Worm (Caenorhabditis elegans) whole organism, young adult: ENCODE results near the gene K06H7.7.

ENCODE experiments used
- B0019.2 ChIP-seq: fragments of 200-800 bp; sonication (Bioruptor generic); conservative IDR thresholded peaks from 2 replicates; pipeline ENCODE4 v1.3.6; 2022; ENCODE audit warnings: missing genetic modification reagents, missing genetic modification characterization, missing compliant biosample characterization
- B0336.3 ChIP-seq: fragments of 200-800 bp; sonication (Bioruptor generic); IDR thresholded peaks from 2 replicates; pipeline ENCODE4 v1.3.6; 2022; ENCODE audit warnings: missing genetic modification characterization, missing compliant biosample characterization
- C17E4.6 ChIP-seq: fragments of 200-800 bp; sonication (Bioruptor generic); IDR thresholded peaks from 2 replicates; pipeline ENCODE4 v1.3.6; 2022; ENCODE audit warnings: missing genetic modification reagents, missing genetic modification characterization, missing compliant biosample characterization
- F23B12.7 ChIP-seq: sonication (generic microtip); optimal IDR thresholded peaks from 2 replicates; lab custom pipeline; 2017; ENCODE audit warnings: missing genetic modification characterization, mild to moderate bottlenecking, missing compliant biosample characterization, antibody characterized with exemption, moderate library complexity; ENCODE audit not compliant: insufficient read depth
- F49E8.2 ChIP-seq: sonication (generic microtip); optimal IDR thresholded peaks from 3 replicates; lab custom pipeline; 2017; ENCODE audit warnings: missing genetic modification characterization, mild to moderate bottlenecking, missing compliant biosample characterization, antibody characterized with exemption, moderate library complexity; ENCODE audit not compliant: insufficient read depth
- F57A8.1 ChIP-seq: fragments of 200-800 bp; sonication (Bioruptor generic); optimal IDR thresholded peaks from 2 replicates; lab custom pipeline; 2018; ENCODE audit warnings: mild to moderate bottlenecking, missing genetic modification characterization, moderate library complexity, missing compliant biosample characterization
- T26A5.8 ChIP-seq: sonication (generic microtip); optimal IDR thresholded peaks from 2 replicates; lab custom pipeline; 2016; ENCODE audit warnings: missing genetic modification characterization, missing compliant biosample characterization
- Y56A3A.18 ChIP-seq: fragments of 200-800 bp; sonication (Bioruptor generic); IDR thresholded peaks from 2 replicates; pipeline ENCODE4 v1.3.6; 2022; ENCODE audit warnings: missing genetic modification reagents, missing genetic modification characterization, missing compliant biosample characterization
- ZK185.1 ChIP-seq: sonication (generic microtip); optimal IDR thresholded peaks from 2 replicates; lab custom pipeline; 2016; ENCODE audit warnings: mild to moderate bottlenecking, missing genetic modification characterization, missing compliant biosample characterization; ENCODE audit not compliant: poor library complexity, severe bottlenecking
- attf-5 ChIP-seq: fragments of 200-800 bp; sonication (Bioruptor generic); optimal IDR thresholded peaks from 2 replicates; lab custom pipeline; 2018; ENCODE audit warnings: mild to moderate bottlenecking, missing genetic modification characterization, missing compliant biosample characterization
- bed-1 ChIP-seq: fragments of 200-800 bp; sonication (Bioruptor generic); IDR thresholded peaks from 2 replicates; pipeline ENCODE4 v1.3.6; 2022; ENCODE audit warnings: missing genetic modification reagents, missing genetic modification characterization, missing compliant biosample characterization
- ccch-3 ChIP-seq: fragments of 200-800 bp; sonication (Bioruptor generic); optimal IDR thresholded peaks from 2 replicates; lab custom pipeline; 2018; ENCODE audit warnings: mild to moderate bottlenecking, missing genetic modification characterization, missing compliant biosample characterization
- cebp-1 ChIP-seq, 2 experiments: fragments of 200-800 bp in 1 of 2; sonication (Bioruptor generic) in 1 of 2; sonication (generic microtip) in 1 of 2; IDR thresholded peaks in 1 of 2; optimal IDR thresholded peaks in 1 of 2; 2 replicates each; pipeline versions ENCODE4 v1.3.6 to Lab custom; 2017 to 2022; ENCODE audit warnings: missing compliant biosample characterization in 2 of 2, missing genetic modification characterization in 2 of 2, mild to moderate bottlenecking in 1 of 2, missing genetic modification reagents in 1 of 2, moderate library complexity in 1 of 2
- cebp-2 ChIP-seq: fragments of 200-800 bp; sonication (Bioruptor generic); IDR thresholded peaks from 2 replicates; pipeline ENCODE4 v1.3.6; 2022; ENCODE audit warnings: missing genetic modification characterization, missing compliant biosample characterization
- ceh-27 ChIP-seq: fragments of 200-800 bp; sonication (Bioruptor generic); optimal IDR thresholded peaks from 2 replicates; lab custom pipeline; 2018; ENCODE audit warnings: mild to moderate bottlenecking, missing genetic modification characterization, moderate library complexity, missing compliant biosample characterization
- die-1 ChIP-seq: sonication (generic microtip); optimal IDR thresholded peaks from 2 replicates; lab custom pipeline; 2016; ENCODE audit warnings: missing genotype, mild to moderate bottlenecking, missing genetic modification characterization, missing compliant biosample characterization
- dpff-1 ChIP-seq: sonication (generic microtip); optimal IDR thresholded peaks from 2 replicates; lab custom pipeline; 2017; ENCODE audit warnings: mild to moderate bottlenecking, missing genetic modification characterization, missing compliant biosample characterization
- him-1 ChIP-seq: sonication (generic microtip); optimal IDR thresholded peaks from 2 replicates; lab custom pipeline; 2016; ENCODE audit warnings: missing genotype, missing genetic modification reagents, missing genetic modification characterization, missing compliant biosample characterization
- hlh-26 ChIP-seq: fragments of 200-800 bp; sonication (Bioruptor generic); conservative IDR thresholded peaks from 2 replicates; pipeline ENCODE4 v1.3.6; 2022; ENCODE audit warnings: missing genetic modification reagents, missing genetic modification characterization, missing compliant biosample characterization
- hsf-1 ChIP-seq: fragments of 200-800 bp; sonication (Bioruptor generic); IDR thresholded peaks from 2 replicates; pipeline ENCODE4 v1.3.6; 2022; ENCODE audit warnings: missing genetic modification reagents, missing genetic modification characterization, missing compliant biosample characterization
- let-607 ChIP-seq, 2 experiments: fragments of 200-800 bp in 1 of 2; sonication (Bioruptor generic) in 1 of 2; sonication (generic microtip) in 1 of 2; optimal IDR thresholded peaks; 2 replicates each; lab custom pipeline; 2016 to 2018; ENCODE audit warnings: mild to moderate bottlenecking in 2 of 2, missing compliant biosample characterization in 2 of 2, missing genetic modification characterization in 2 of 2, moderate library complexity in 2 of 2, missing genotype in 1 of 2
- lin-54 ChIP-seq: fragments of 200-800 bp; sonication (Bioruptor generic); optimal IDR thresholded peaks from 2 replicates; lab custom pipeline; 2018; ENCODE audit warnings: mild to moderate bottlenecking, missing genetic modification characterization, missing compliant biosample characterization
- lsl-1 ChIP-seq: fragments of 200-800 bp; sonication (Bioruptor generic); optimal IDR thresholded peaks from 2 replicates; lab custom pipeline; 2018; ENCODE audit warnings: mild to moderate bottlenecking, missing genetic modification characterization, moderate library complexity, missing compliant biosample characterization
- lsy-27 ChIP-seq: sonication (generic microtip); optimal IDR thresholded peaks from 2 replicates; lab custom pipeline; 2017; ENCODE audit warnings: missing genetic modification characterization, mild to moderate bottlenecking, missing compliant biosample characterization, antibody characterized with exemption, missing genotype, borderline replicate concordance; ENCODE audit not compliant: insufficient read depth
- madf-3 ChIP-seq: fragments of 200-800 bp; sonication (Bioruptor generic); IDR thresholded peaks from 2 replicates; pipeline ENCODE4 v1.3.6; 2022; ENCODE audit warnings: missing genetic modification reagents, missing genetic modification characterization, missing compliant biosample characterization
- madf-6 ChIP-seq: fragments of 200-800 bp; sonication (Bioruptor generic); IDR thresholded peaks from 2 replicates; pipeline ENCODE4 v1.3.6; 2022; ENCODE audit warnings: missing genetic modification reagents, missing genetic modification characterization, missing compliant biosample characterization
- mel-28 ChIP-seq: sonication (generic microtip); optimal IDR thresholded peaks from 2 replicates; lab custom pipeline; 2016; ENCODE audit warnings: borderline replicate concordance, mild to moderate bottlenecking, missing genetic modification characterization, missing compliant biosample characterization
- mes-4 ChIP-seq: sonication (generic microtip); optimal IDR thresholded peaks from 2 replicates; lab custom pipeline; 2016; ENCODE audit warnings: missing genotype, missing genetic modification characterization, missing compliant biosample characterization
- nfya-1 ChIP-seq: sonication (generic microtip); optimal IDR thresholded peaks from 2 replicates; lab custom pipeline; 2017; ENCODE audit warnings: antibody characterized with exemption, missing compliant biosample characterization, missing genetic modification characterization, borderline replicate concordance; ENCODE audit not compliant: insufficient read depth
- nhr-120 ChIP-seq: fragments of 200-800 bp; sonication (Bioruptor generic); IDR thresholded peaks from 2 replicates; pipeline ENCODE4 v1.3.6; 2022; ENCODE audit warnings: missing genetic modification characterization, missing compliant biosample characterization
- nhr-80 ChIP-seq: sonication (generic microtip); optimal IDR thresholded peaks from 2 replicates; lab custom pipeline; 2016; ENCODE audit warnings: missing genetic modification characterization, missing compliant biosample characterization
- pbrm-1 ChIP-seq: fragments of 200-800 bp; sonication (Bioruptor generic); IDR thresholded peaks from 2 replicates; pipeline ENCODE4 v1.3.6; 2022; ENCODE audit warnings: missing genetic modification reagents, missing genetic modification characterization, missing compliant biosample characterization
- pha-4 ChIP-seq: fragments of 150-350 bp; sonication (generic microtip); optimal IDR thresholded peaks from 2 replicates; lab custom pipeline; 2014; ENCODE audit warnings: missing biosample characterization, missing genetic modification reagents, missing genetic modification characterization
- repo-1 ChIP-seq: sonication (generic microtip); optimal IDR thresholded peaks from 2 replicates; lab custom pipeline; 2017; ENCODE audit warnings: mild to moderate bottlenecking, missing genetic modification characterization, missing compliant biosample characterization
- snpc-1.1 ChIP-seq: sonication (generic microtip); optimal IDR thresholded peaks from 2 replicates; lab custom pipeline; 2017; ENCODE audit warnings: missing genetic modification characterization, mild to moderate bottlenecking, missing compliant biosample characterization, antibody characterized with exemption, moderate library complexity, missing genotype, missing genetic modification reagents; ENCODE audit not compliant: insufficient read depth
- snpc-1.3 ChIP-seq: sonication (generic microtip); optimal IDR thresholded peaks from 2 replicates; lab custom pipeline; 2017; ENCODE audit warnings: missing genetic modification characterization, mild to moderate bottlenecking, missing compliant biosample characterization, antibody characterized with exemption, moderate library complexity, missing genotype, missing genetic modification reagents; ENCODE audit not compliant: insufficient read depth
- snpc-4 ChIP-seq, 5 experiments: fragments of 150-350 bp in 1 of 5; sonication (generic microtip) in 4 of 5; optimal IDR thresholded peaks; 2 replicates each; lab custom pipeline; 2014 to 2018; ENCODE audit warnings: missing genetic modification characterization in 5 of 5, missing biosample characterization in 3 of 5, antibody characterized with exemption in 2 of 5, mild to moderate bottlenecking in 2 of 5, missing compliant biosample characterization in 2 of 5, missing genotype in 2 of 5, moderate library complexity in 2 of 5, missing genetic modification reagents in 1 of 5
- tbp1 ChIP-seq: fragments of 200-800 bp; sonication (Bioruptor generic); optimal IDR thresholded peaks from 2 replicates; lab custom pipeline; 2018; ENCODE audit warnings: mild to moderate bottlenecking, missing genetic modification characterization, missing compliant biosample characterization
- tlf-1 ChIP-seq: fragments of 200-800 bp; sonication (Bioruptor generic); optimal IDR thresholded peaks from 2 replicates; lab custom pipeline; 2018; ENCODE audit warnings: mild to moderate bottlenecking, missing genetic modification characterization, missing compliant biosample characterization
- xnd-1 ChIP-seq: sonication (generic microtip); optimal IDR thresholded peaks from 2 replicates; lab custom pipeline; 2016; ENCODE audit warnings: missing genotype, missing genetic modification reagents, missing genetic modification characterization, missing compliant biosample characterization
- zim-3 ChIP-seq: sonication (generic microtip); optimal IDR thresholded peaks from 2 replicates; lab custom pipeline; 2017; ENCODE audit warnings: mild to moderate bottlenecking, missing genetic modification characterization, moderate library complexity, missing compliant biosample characterization
- ztf-22 ChIP-seq: fragments of 200-800 bp; sonication (Bioruptor generic); optimal IDR thresholded peaks from 2 replicates; lab custom pipeline; 2018; ENCODE audit warnings: mild to moderate bottlenecking, missing genetic modification characterization, moderate library complexity, missing compliant biosample characterization
- ztf-28 ChIP-seq: fragments of 200-800 bp; sonication (Bioruptor generic); IDR thresholded peaks from 2 replicates; pipeline ENCODE4 v1.3.6; 2022; ENCODE audit warnings: missing genetic modification reagents, missing genetic modification characterization, missing compliant biosample characterization
- ztf-6 ChIP-seq: fragments of 200-800 bp; sonication (Bioruptor generic); IDR thresholded peaks from 2 replicates; pipeline ENCODE4 v1.3.6; 2022; ENCODE audit warnings: missing genetic modification reagents, missing genetic modification characterization, missing compliant biosample characterization

Gene K06H7.7

ce11 chrIII:8130177-8130902 lies 45.1 kb upstream of the K06H7.7 start, which contains the start of the genes rpl-21 and C14B9.10 (continued):
- TF ChIP-seq nfya-1 (tag; lab: Kevin White, UChicago) (no peak), Y56A3A.18 (GFP tag; lab: Robert Waterston, UW) (no peak), hlh-26 (GFP tag; lab: Robert Waterston, UW) (no peak), tbp1 (GFP tag; lab: Kevin White, UChicago) (peak; percentile 71), mes-4 (tag; lab: Kevin White, UChicago) (peak; percentile 2), repo-1 (no peak), lsl-1 (GFP tag; lab: Kevin White, UChicago) (peak; percentile 96), nhr-80 (tag; lab: Kevin White, UChicago) (peak; percentile 36), xnd-1 (peak; percentile 60), attf-5 (GFP tag; lab: Kevin White, UChicago) (peak; percentile 76), B0019.2 (0 out of 2 replicates have a peak, but pooled peaks have one; percentile 4), ZK185.1 (tag; lab: Kevin White, UChicago) (peak; percentile 66), F57A8.1 (GFP tag; lab: Kevin White, UChicago) (no peak), tlf-1 (GFP tag; lab: Kevin White, UChicago) (peak; percentile 82), cebp-2 (GFP tag; lab: Robert Waterston, UW) (no peak), B0336.3 (GFP tag; lab: Robert Waterston, UW) (peak; percentile 63), F49E8.2 (tag; lab: Kevin White, UChicago) (peak; percentile 82), cebp-1 (GFP tag; IDR thresholded peaks at IDR 0.05; lab: Robert Waterston, UW) (no peak), cebp-1 (tag; optimal IDR thresholded peaks at IDR 0.05; lab: Kevin White, UChicago) (peak; percentile 64), mel-28 (no peak), dpff-1 (tag; lab: Kevin White, UChicago) (no peak), F23B12.7 (tag; lab: Kevin White, UChicago) (peak; percentile 83), snpc-1.3 (tag; lab: Kevin White, UChicago) (peak; percentile 93), zim-3 (tag; lab: Kevin White, UChicago) (no peak), die-1 (tag; lab: Kevin White, UChicago) (no peak), madf-6 (GFP tag; lab: Robert Waterston, UW) (peak; percentile 92), let-607 (tag; optimal IDR thresholded peaks at IDR 0.05; lab: Kevin White, UChicago) (peak in 1 of 2 experiments; percentile 59), pbrm-1 (GFP tag; lab: Robert Waterston, UW) (peak; percentile 89), bed-1 (GFP tag; lab: Robert Waterston, UW) (no peak), T26A5.8 (tag; lab: Kevin White, UChicago) (no peak), madf-3 (peak; percentile 89), pha-4 (peak; percentile 76), lsy-27 (tag; lab: Kevin White, UChicago) (no peak), snpc-1.1 (tag; lab: Kevin White, UChicago) (peak; percentile 60), nhr-120 (no peak), ccch-3 (GFP tag; lab: Kevin White, UChicago) (no peak), lin-54 (GFP tag; lab: Kevin White, UChicago) (peak; percentile 80), snpc-4 (GFP tag; optimal IDR thresholded peaks at IDR 0.05; lab: Kevin White, UChicago) (peak; percentile 48), snpc-4 (tag; optimal IDR thresholded peaks at IDR 0.05; lab: Kevin White, UChicago) (peak; percentile 36 to 77 (median 60)), ztf-28 (GFP tag; lab: Robert Waterston, UW) (0 out of 2 replicates have a peak, but pooled peaks have one; percentile 22), hsf-1 (GFP tag; lab: Robert Waterston, UW) (peak; percentile 19; the same call in 1 of the 2 replicates), ztf-22 (no peak), ztf-6 (GFP tag; lab: Robert Waterston, UW) (no peak), him-1 (tag; lab: Kevin White, UChicago) (peak; percentile 65), C17E4.6 (GFP tag; lab: Robert Waterston, UW) (peak; percentile 25; the same call in 1 of the 2 replicates), ceh-27 (GFP tag; lab: Kevin White, UChicago) (peak; percentile 79)
